Fruit fly (Drosophila melanogaster): Measurements from ENCODE around the gene CG45079.
A peak's percentile ranks its signal among the peaks of the same experiment; 100 is the strongest.

Gene CG45079

DNA sequence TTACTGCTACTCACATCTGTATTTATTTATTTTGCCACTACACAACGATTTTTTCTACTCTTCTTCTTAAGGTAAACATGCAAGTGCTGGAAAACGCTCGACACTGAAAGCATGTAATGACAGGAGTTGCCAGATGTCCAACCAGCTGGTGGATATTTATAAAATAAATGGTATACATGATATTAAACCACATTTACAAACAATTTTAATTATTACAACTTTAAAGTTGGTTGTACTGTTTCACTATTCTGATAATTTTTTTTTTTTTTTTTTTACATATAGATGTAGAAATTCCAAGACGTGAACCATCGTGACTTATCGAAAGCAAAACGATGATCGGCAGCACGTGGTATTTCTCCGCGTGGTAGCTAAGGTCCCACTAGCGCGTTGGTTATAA, 44.4 kb upstream of the CG45079 start, which contains the start of the genes Keap1 and kuk (continued):
- no peak for TF ChIP-seq dac (GFP tag; optimal IDR thresholded peaks at IDR 0.05)
- TF ChIP-seq CG11902 (GFP tag; optimal IDR thresholded peaks at IDR 0.05), result no peak
- peak; percentile 8 for TF ChIP-seq CG6792 (GFP tag; optimal IDR thresholded peaks at IDR 0.05)
- peak; percentile 84 for TF ChIP-seq Sox14 (GFP tag; optimal IDR thresholded peaks at IDR 0.05)
- TF ChIP-seq CG31627 (GFP tag; optimal IDR thresholded peaks at IDR 0.05), result peak; percentile 65
- peak; percentile 36 for TF ChIP-seq Sox102F (GFP tag; optimal IDR thresholded peaks at IDR 0.05)
- peak; percentile 43 for TF ChIP-seq Eip93F (GFP tag; optimal IDR thresholded peaks at IDR 0.05)
- TF ChIP-seq fd85E (GFP tag; optimal IDR thresholded peaks at IDR 0.05), result no peak

DNA sequence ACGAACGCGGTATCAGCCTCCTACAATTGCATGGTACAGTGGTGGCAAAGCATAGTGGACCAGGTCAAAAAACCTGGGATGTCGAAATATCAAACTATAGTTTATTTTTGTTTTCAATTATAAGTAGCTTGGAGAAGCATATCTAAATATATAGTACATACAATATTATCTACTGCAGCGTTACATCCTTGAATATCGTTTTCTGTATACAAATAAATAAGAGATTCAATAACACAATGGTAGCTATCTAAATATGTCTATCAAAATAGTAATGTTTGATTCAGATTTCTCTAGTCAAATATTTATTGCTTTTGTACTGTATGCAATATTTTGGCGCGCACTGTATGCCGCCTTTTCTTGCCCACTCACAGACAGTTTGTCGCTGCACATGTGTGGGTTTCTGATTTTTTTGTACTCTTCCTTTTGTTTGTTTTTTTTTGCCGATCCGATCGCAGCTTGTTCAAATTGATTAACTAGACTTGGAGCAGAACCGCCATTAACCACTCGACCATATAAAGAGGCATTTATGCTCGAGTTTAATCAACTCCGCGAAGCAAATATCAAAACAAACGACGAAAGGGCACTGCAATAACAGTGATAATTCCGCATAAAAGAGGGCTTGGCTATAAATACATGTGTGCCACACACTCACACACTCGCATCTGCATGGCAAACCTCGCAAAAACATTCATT, 43.5 kb upstream of the CG45079 start:
- TF ChIP-seq CG34406 (GFP tag; optimal IDR thresholded peaks at IDR 0.05) (peak; percentile 98), CG6163 (GFP tag; IDR thresholded peaks at IDR 0.05) (peak; percentile 95), svp (GFP tag) (peak; percentile 99), Smox (GFP tag; optimal IDR thresholded peaks at IDR 0.05) (peak; percentile 97), Blimp-1 (GFP tag; optimal IDR thresholded peaks at IDR 0.05) (peak; percentile 88), Hr39 (GFP tag; optimal IDR thresholded peaks at IDR 0.05) (peak; percentile 94), CG6792 (GFP tag; optimal IDR thresholded peaks at IDR 0.05) (peak; percentile 97), pdm3 (GFP tag; optimal IDR thresholded peaks at IDR 0.05) (peak; percentile 98), CG3032 (tag; optimal IDR thresholded peaks at IDR 0.05) (peak; percentile 98), dsx (GFP tag; optimal IDR thresholded peaks at IDR 0.05; ENCODE audit: poor library complexity, severe bottlenecking) (peak; percentile 95), OdsH (GFP tag; optimal IDR thresholded peaks at IDR 0.05) (peak; percentile 98), Met (GFP tag; optimal IDR thresholded peaks at IDR 0.05) (peak; percentile 98), topi (GFP tag; optimal IDR thresholded peaks at IDR 0.05) (peak; percentile 98), CG16779 (tag; optimal IDR thresholded peaks at IDR 0.05) (peak; percentile 97), Ets21C (GFP tag; optimal IDR thresholded peaks at IDR 0.05) (peak; percentile 91), dac (GFP tag; optimal IDR thresholded peaks at IDR 0.05) (peak; percentile 94), CG6808 (GFP tag; optimal IDR thresholded peaks at IDR 0.05) (peak; percentile 98), CG9139 (GFP tag; optimal IDR thresholded peaks at IDR 0.05) (peak; percentile 94), CG10631 (GFP tag; optimal IDR thresholded peaks at IDR 0.05) (peak; percentile 97), Gug (GFP tag; IDR thresholded peaks at IDR 0.05) (peak; percentile 94), spab (GFP tag; optimal IDR thresholded peaks at IDR 0.05) (peak; percentile 98), Sox102F (GFP tag; optimal IDR thresholded peaks at IDR 0.05) (peak; percentile 95), Eip75B (GFP tag; optimal IDR thresholded peaks at IDR 0.05) (peak; percentile 98), Hr4 (GFP tag; optimal IDR thresholded peaks at IDR 0.05) (peak; percentile 98), CG11902 (GFP tag; optimal IDR thresholded peaks at IDR 0.05) (peak; percentile 91), Eip78C (GFP tag) (peak; percentile 100), achi (GFP tag; optimal IDR thresholded peaks at IDR 0.05) (peak; percentile 98), CG10669 (GFP tag; optimal IDR thresholded peaks at IDR 0.05) (peak; percentile 97), Sox15 (GFP tag; optimal IDR thresholded peaks at IDR 0.05) (peak; percentile 94), CG11762 (GFP tag; optimal IDR thresholded peaks at IDR 0.05; ENCODE audit: insufficient read depth) (peak; percentile 99), CG7368 (GFP tag; optimal IDR thresholded peaks at IDR 0.05) (peak; percentile 95), net (GFP tag; optimal IDR thresholded peaks at IDR 0.05) (peak; percentile 97), cyc (GFP tag; optimal IDR thresholded peaks at IDR 0.05) (peak; percentile 94), CG15336 (GFP tag; IDR thresholded peaks at IDR 0.05) (peak; percentile 98), CG3919 (GFP tag; optimal IDR thresholded peaks at IDR 0.05) (peak; percentile 98), eg (GFP tag; IDR thresholded peaks at IDR 0.05) (peak; percentile 96), CG8319 (GFP tag; optimal IDR thresholded peaks at IDR 0.05) (peak; percentile 96), Ets96B (tag; optimal IDR thresholded peaks at IDR 0.05) (peak; percentile 98), CG31627 (GFP tag; optimal IDR thresholded peaks at IDR 0.05) (peak; percentile 96), CG6854 (GFP tag; optimal IDR thresholded peaks at IDR 0.05) (peak; percentile 91), salr (GFP tag; optimal IDR thresholded peaks at IDR 0.05) (peak; percentile 86 to 99), Eip93F (GFP tag; optimal IDR thresholded peaks at IDR 0.05) (peak; percentile 93), Lpt (GFP tag; optimal IDR thresholded peaks at IDR 0.05) (peak; percentile 98), acj6 (GFP tag; optimal IDR thresholded peaks at IDR 0.05) (peak; percentile 97), fd85E (GFP tag; optimal IDR thresholded peaks at IDR 0.05) (peak; percentile 94), CG8632 (GFP tag; optimal IDR thresholded peaks at IDR 0.05) (peak; percentile 98), CG1621 (tag; optimal IDR thresholded peaks at IDR 0.05) (peak; percentile 93)
